Fruit fly (Drosophila melanogaster) whole organism, pupa: ENCODE results near the gene Grp170.

Experiments
- CG10348 ChIP-seq: fragments of 200-800 bp; sonication (Bioruptor generic); IDR thresholded peaks from 2 replicates; pipeline ENCODE4 v1.3.6; 2022; ENCODE audit warnings: missing biosample characterization, missing genetic modification characterization
- CG12605 ChIP-seq: fragments of 200-800 bp; sonication (Bioruptor generic); IDR thresholded peaks from 2 replicates; pipeline ENCODE4 v1.3.6; 2022; ENCODE audit warnings: missing biosample characterization, missing genetic modification characterization
- CG13204 ChIP-seq: fragments of 200-800 bp; sonication (Bioruptor generic); optimal IDR thresholded peaks from 2 replicates; lab custom pipeline; 2018; ENCODE audit warnings: missing biosample characterization, mild to moderate bottlenecking, missing genetic modification characterization, moderate library complexity
- CG14655 ChIP-seq: fragments of 200-800 bp; sonication (Bioruptor generic); optimal IDR thresholded peaks from 3 replicates; lab custom pipeline; 2017; ENCODE audit warnings: mild to moderate bottlenecking, missing biosample characterization, missing genetic modification reagents, missing genetic modification characterization
- CG15710 ChIP-seq: fragments of 200-800 bp; sonication (Bioruptor generic); optimal IDR thresholded peaks from 2 replicates; lab custom pipeline; 2018; ENCODE audit warnings: missing biosample characterization, mild to moderate bottlenecking, missing genetic modification characterization, moderate library complexity
- CG17806 ChIP-seq: fragments of 200-800 bp; sonication (Bioruptor generic); optimal IDR thresholded peaks from 2 replicates; lab custom pipeline; 2018; ENCODE audit warnings: missing biosample characterization, mild to moderate bottlenecking, missing genetic modification characterization, moderate library complexity
- CG32121 ChIP-seq: fragments of 200-800 bp; sonication (Bioruptor generic); IDR thresholded peaks from 2 replicates; pipeline ENCODE4 v1.3.6; 2022; ENCODE audit warnings: missing biosample characterization, missing genetic modification characterization
- CG34367 ChIP-seq: fragments of 200-800 bp; sonication (Bioruptor generic); optimal IDR thresholded peaks from 2 replicates; lab custom pipeline; 2018; ENCODE audit warnings: missing biosample characterization, mild to moderate bottlenecking, missing genetic modification characterization
- CG4496 ChIP-seq: fragments of 200-800 bp; sonication (Bioruptor generic); IDR thresholded peaks from 3 replicates; pipeline ENCODE4 v1.3.6; 2022; ENCODE audit warnings: missing biosample characterization, missing genetic modification characterization
- CG8159 ChIP-seq: fragments of 200-800 bp; sonication (Bioruptor generic); optimal IDR thresholded peaks from 3 replicates; lab custom pipeline; 2018; ENCODE audit warnings: missing biosample characterization, mild to moderate bottlenecking, missing genetic modification characterization, moderate library complexity
- CG8301 ChIP-seq: fragments of 200-800 bp; sonication (Bioruptor generic); optimal IDR thresholded peaks from 2 replicates; lab custom pipeline; 2018; ENCODE audit warnings: missing biosample characterization, mild to moderate bottlenecking, missing genetic modification characterization
- CG9948 ChIP-seq: fragments of 200-800 bp; sonication (Bioruptor generic); optimal IDR thresholded peaks from 2 replicates; lab custom pipeline; 2018; ENCODE audit warnings: missing biosample characterization, mild to moderate bottlenecking, missing genetic modification characterization, moderate library complexity
- D1 ChIP-seq: fragments of 200-800 bp; sonication (Bioruptor generic); optimal IDR thresholded peaks from 2 replicates; lab custom pipeline; 2018; ENCODE audit warnings: missing biosample characterization, mild to moderate bottlenecking, missing genetic modification characterization, moderate library complexity
- EcR ChIP-seq: fragments of 200-800 bp; sonication (Bioruptor generic); optimal IDR thresholded peaks from 3 replicates; lab custom pipeline; 2019; ENCODE audit warnings: missing biosample characterization, missing genetic modification characterization, mild to moderate bottlenecking, moderate library complexity, missing genetic modification reagents
- Ets98B ChIP-seq: fragments of 200-800 bp; sonication (Bioruptor generic); IDR thresholded peaks from 2 replicates; pipeline ENCODE4 v1.3.6; 2022; ENCODE audit warnings: missing biosample characterization, missing genetic modification characterization
- Pif1A ChIP-seq: fragments of 200-800 bp; sonication (Bioruptor generic); optimal IDR thresholded peaks from 3 replicates; lab custom pipeline; 2016; ENCODE audit warnings: missing biosample characterization, missing genetic modification characterization
- Pif1B ChIP-seq: fragments of 200-800 bp; sonication (Bioruptor generic); optimal IDR thresholded peaks from 3 replicates; lab custom pipeline; 2016; ENCODE audit warnings: missing biosample characterization, missing genetic modification characterization
- Snoo ChIP-seq: fragments of 200-800 bp; sonication (Bioruptor generic); optimal IDR thresholded peaks from 3 replicates; lab custom pipeline; 2017; ENCODE audit warnings: missing biosample characterization, mild to moderate bottlenecking, missing genetic modification characterization, inconsistent platforms
- fd96Ca ChIP-seq: fragments of 200-800 bp; sonication (Bioruptor generic); IDR thresholded peaks from 3 replicates; pipeline ENCODE4 v1.3.6; 2022; ENCODE audit warnings: missing biosample characterization, missing genetic modification characterization
- gl ChIP-seq: fragments of 200-800 bp; sonication (Bioruptor generic); optimal IDR thresholded peaks from 2 replicates; lab custom pipeline; 2018; ENCODE audit warnings: missing biosample characterization, mild to moderate bottlenecking, missing genetic modification characterization
- rn ChIP-seq: fragments of 200-800 bp; sonication (Bioruptor generic); IDR thresholded peaks from 2 replicates; pipeline ENCODE4 v1.3.6; 2022; ENCODE audit warnings: missing biosample characterization, missing genetic modification characterization

Gene Grp170

DNA sequence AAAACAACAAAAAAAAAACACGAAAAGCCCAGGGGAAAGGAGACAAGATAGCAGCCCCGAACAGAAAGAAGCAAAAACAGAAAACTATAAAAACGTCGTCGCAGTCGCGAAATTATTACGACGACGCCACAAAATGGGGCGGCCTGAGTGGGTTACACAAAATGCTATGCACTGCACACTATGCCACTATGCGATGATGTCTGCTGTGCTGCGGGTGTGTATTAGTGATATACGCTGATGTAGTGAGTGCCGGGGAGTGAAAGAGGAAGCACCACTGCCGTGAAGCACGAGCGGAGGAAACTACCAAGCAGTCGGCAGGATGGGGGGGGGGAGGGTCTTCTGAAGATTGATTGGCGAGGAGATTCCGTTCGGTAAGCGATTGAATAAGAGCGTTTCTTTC, 12.1 kb upstream of the Grp170 start:
- TF ChIP-seq rn (GFP tag; lab: Robert Waterston, UW): no peak
- TF ChIP-seq CG13204: peak; percentile 54
- TF ChIP-seq CG32121: 0 out of 2 replicates have a peak, but pooled peaks have one; percentile 30
- peak; percentile 47; the same call in 1 of the 3 replicates for TF ChIP-seq fd96Ca (GFP tag; lab: Robert Waterston, UW)
- TF ChIP-seq CG17806 (tag; lab: Kevin White, UChicago): no peak
- peak; percentile 61; the same call in 1 of the 3 replicates for TF ChIP-seq CG4496 (GFP tag; lab: Robert Waterston, UW)
- TF ChIP-seq Ets98B (GFP tag; lab: Robert Waterston, UW): peak; percentile 43; the same call in 1 of the 2 replicates
- peak; percentile 38; the same call in 1 of the 2 replicates for TF ChIP-seq CG12605 (GFP tag; lab: Robert Waterston, UW)
- TF ChIP-seq CG14655 (GFP tag; lab: Kevin White, UChicago): peak; percentile 6

dm6 chrX:2286255-2286654, 11.4 kb upstream of the Grp170 start:
- TF ChIP-seq CG4496 (GFP tag; lab: Robert Waterston, UW): no peak
- TF ChIP-seq CG13204: no peak
- no peak for TF ChIP-seq CG34367 (tag; lab: Kevin White, UChicago)
- TF ChIP-seq CG15710 (tag; lab: Kevin White, UChicago): no peak
- TF ChIP-seq CG8159: no peak
- 0 out of 3 replicates have a peak, but pooled peaks have one; percentile 11 for TF ChIP-seq fd96Ca (GFP tag; lab: Robert Waterston, UW)

DNA sequence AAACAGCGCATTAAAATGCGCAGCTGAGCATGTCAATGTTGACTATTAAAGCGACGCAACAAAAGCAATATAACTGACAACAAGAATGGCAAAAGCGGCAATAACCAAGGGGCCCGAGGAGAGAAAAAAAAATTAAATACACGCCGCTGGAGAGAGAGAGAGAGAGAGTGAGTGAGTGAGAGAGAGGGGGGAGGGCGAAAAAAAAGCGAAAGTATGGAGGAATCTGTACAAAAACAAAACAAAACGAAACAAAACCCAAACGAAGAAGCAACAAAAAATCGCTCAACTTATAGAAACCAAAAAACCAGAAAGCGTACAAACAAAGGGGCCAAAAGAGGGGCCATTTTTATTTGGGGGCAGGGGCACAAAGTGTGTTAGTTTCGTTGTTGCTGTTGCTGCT, 8.6 kb upstream of the Grp170 start:
- TF ChIP-seq gl (no peak), fd96Ca (GFP tag; lab: Robert Waterston, UW) (no peak), CG15710 (tag; lab: Kevin White, UChicago) (peak; percentile 2), CG12605 (GFP tag; lab: Robert Waterston, UW) (peak; percentile 41; the same call in 1 of the 2 replicates), Snoo (tag; lab: Kevin White, UChicago) (no peak), Pif1B (GFP tag; lab: Kevin White, UChicago) (no peak)

- TF ChIP-seq CG9948 (tag; lab: Kevin White, UChicago) (no peak), Ets98B (GFP tag; lab: Robert Waterston, UW) (no peak), D1 (tag; lab: Kevin White, UChicago) (no peak), CG14655 (GFP tag; lab: Kevin White, UChicago) (no peak), CG10348 (GFP tag; lab: Robert Waterston, UW) (no peak), CG12605 (GFP tag; lab: Robert Waterston, UW) (no peak), CG8159 (no peak), CG17806 (tag; lab: Kevin White, UChicago) (no peak), CG34367 (tag; lab: Kevin White, UChicago) (no peak), rn (GFP tag; lab: Robert Waterston, UW) (no peak), Pif1B (GFP tag; lab: Kevin White, UChicago) (no peak), CG13204 (no peak), CG4496 (GFP tag; lab: Robert Waterston, UW) (no peak), EcR (GFP tag; lab: Kevin White, UChicago) (no peak), Snoo (tag; lab: Kevin White, UChicago) (no peak), gl (no peak), CG15710 (tag; lab: Kevin White, UChicago) (no peak), fd96Ca (GFP tag; lab: Robert Waterston, UW) (no peak), Pif1A (no peak), CG32121 (no peak)
Measured at dm6 chrX:2278782-2279304, 4.0 kb upstream of the Grp170 start.

DNA sequence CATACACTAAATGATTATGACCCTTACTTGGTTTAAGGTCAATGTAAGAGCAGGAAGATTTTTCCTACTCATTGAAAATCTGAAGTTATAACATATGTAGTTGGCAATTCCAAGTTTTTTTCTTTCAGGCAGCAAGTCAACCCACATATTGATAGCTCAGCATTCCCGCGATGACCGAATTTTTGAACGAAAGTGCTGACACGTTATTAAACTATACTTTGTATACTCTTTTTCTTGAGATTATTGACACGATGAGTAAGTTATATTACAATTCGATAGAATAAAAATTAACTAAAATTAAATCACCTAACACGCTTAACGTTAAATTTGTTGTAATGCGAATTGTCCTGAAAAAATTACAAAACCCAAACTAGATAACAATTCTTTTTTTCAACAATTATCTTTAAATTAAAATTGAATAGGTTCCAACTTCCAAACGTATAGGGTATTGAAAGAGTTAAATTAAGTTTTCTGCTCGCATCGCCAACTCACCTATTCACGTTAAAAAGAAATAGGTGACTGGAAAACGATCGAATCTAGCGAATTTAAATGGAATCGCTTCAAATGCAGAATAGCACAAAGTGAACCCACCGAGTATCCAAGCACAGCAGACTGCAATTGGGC, 493 bp upstream of the Grp170 start, which contains the start of gene Vml:
Vml (plus strand) TSS at position 574 of the 624 bp plus-strand sequence.
- TF ChIP-seq CG34367 (tag; lab: Kevin White, UChicago): no peak
- TF ChIP-seq CG17806 (tag; lab: Kevin White, UChicago): no peak
- TF ChIP-seq rn (GFP tag; lab: Robert Waterston, UW): no peak
- no peak for TF ChIP-seq Ets98B (GFP tag; lab: Robert Waterston, UW)
- TF ChIP-seq CG9948 (tag; lab: Kevin White, UChicago): no peak
- no peak for TF ChIP-seq CG8159
- no peak for TF ChIP-seq Pif1A
- no peak for TF ChIP-seq fd96Ca (GFP tag; lab: Robert Waterston, UW)

dm6 chrX:2270557-2270930, 4.3 kb downstream of the Grp170 start, which contains the start of gene CG2924:
Gene CG2924 (minus strand): TSS chrX:2270761.
- TF ChIP-seq CG8159 (no peak), CG13204 (no peak), CG34367 (tag; lab: Kevin White, UChicago) (no peak), EcR (GFP tag; lab: Kevin White, UChicago) (no peak), CG15710 (tag; lab: Kevin White, UChicago) (no peak), CG4496 (GFP tag; lab: Robert Waterston, UW) (peak; percentile 26; the same call in 2 of the 3 replicates), Ets98B (GFP tag; lab: Robert Waterston, UW) (peak; percentile 33), rn (GFP tag; lab: Robert Waterston, UW) (peak; percentile 37; the same call in 1 of the 2 replicates), fd96Ca (GFP tag; lab: Robert Waterston, UW) (no peak), CG17806 (tag; lab: Kevin White, UChicago) (no peak), CG9948 (tag; lab: Kevin White, UChicago) (no peak), CG32121 (no peak), D1 (tag; lab: Kevin White, UChicago) (no peak), CG12605 (GFP tag; lab: Robert Waterston, UW) (no peak), gl (no peak), CG10348 (GFP tag; lab: Robert Waterston, UW) (no peak), Pif1A (no peak), CG8301 (tag; lab: Kevin White, UChicago) (no peak), CG14655 (GFP tag; lab: Kevin White, UChicago) (no peak)
